Worm (Caenorhabditis elegans): Measurements from ENCODE around the gene ncx-8.

ncx-8 gene

ce11 chrV:4987097-4987496, at the start of gene ncx-8:
TSS of gene ncx-8 (minus strand) at chrV:4987197.
- TF ChIP-seq lin-13 (tag; optimal IDR thresholded peaks at IDR 0.05) (no peak), tbx-8 (GFP tag; optimal IDR thresholded peaks at IDR 0.05) (no peak), nhr-76 (tag; optimal IDR thresholded peaks at IDR 0.05) (no peak), lin-32 (GFP tag; optimal IDR thresholded peaks at IDR 0.05) (no peak), nhr-12 (tag; optimal IDR thresholded peaks at IDR 0.05) (no peak), pha-4 (tag; optimal IDR thresholded peaks at IDR 0.05) (no peak), sptf-1 (tag; optimal IDR thresholded peaks at IDR 0.05) (no peak), snpc-4 (tag; optimal IDR thresholded peaks at IDR 0.05) (no peak), ceh-83 (GFP tag; optimal IDR thresholded peaks at IDR 0.05) (no peak), elt-3 (tag; optimal IDR thresholded peaks at IDR 0.05) (no peak), ces-1 (GFP tag; optimal IDR thresholded peaks at IDR 0.05) (no peak), ceh-39 (tag; optimal IDR thresholded peaks at IDR 0.05) (no peak), blmp-1 (tag; optimal IDR thresholded peaks at IDR 0.05) (no peak)

- TF ChIP-seq ces-1 (GFP tag; optimal IDR thresholded peaks at IDR 0.05): no peak
- TF ChIP-seq nhr-237 (tag; optimal IDR thresholded peaks at IDR 0.05): no peak
- no peak for TF ChIP-seq mls-2 (tag; optimal IDR thresholded peaks at IDR 0.05)
- TF ChIP-seq mab-5 (tag; optimal IDR thresholded peaks at IDR 0.05): no peak
- TF ChIP-seq elt-1 (tag; optimal IDR thresholded peaks at IDR 0.05; ENCODE audit: borderline replicate concordance, insufficient read depth): no peak
- TF ChIP-seq unc-62 (GFP tag; optimal IDR thresholded peaks at IDR 0.05): no peak
- no peak for TF ChIP-seq nhr-28 (tag; optimal IDR thresholded peaks at IDR 0.05)
- no peak for TF ChIP-seq lsy-2 (tag; optimal IDR thresholded peaks at IDR 0.05)
- no peak for TF ChIP-seq nhr-2 (tag; optimal IDR thresholded peaks at IDR 0.05)
- no peak for TF ChIP-seq ceh-39 (tag; optimal IDR thresholded peaks at IDR 0.05)
- TF ChIP-seq ham-2 (GFP tag; optimal IDR thresholded peaks at IDR 0.05): no peak
- no peak for TF ChIP-seq snpc-4 (tag; optimal IDR thresholded peaks at IDR 0.05)
- TF ChIP-seq sem-2 (GFP tag; optimal IDR thresholded peaks at IDR 0.05): no peak
- TF ChIP-seq nhr-12 (tag; optimal IDR thresholded peaks at IDR 0.05): no peak
- TF ChIP-seq unc-39 (tag; optimal IDR thresholded peaks at IDR 0.05): no peak
- no peak for TF ChIP-seq blmp-1 (tag; optimal IDR thresholded peaks at IDR 0.05)
Observed at ce11 chrV:5036364-5036763, 49.4 kb upstream of the ncx-8 start, which contains the start of gene K11D12.7. TSS of gene K11D12.7 (minus strand) at chrV:5036464.

ce11 chrV:5035058-5035457, 48.1 kb upstream of the ncx-8 start, which contains the start of gene K11D12.6:
TSS of gene K11D12.6 (minus strand) at chrV:5035158.
- TF ChIP-seq lin-32 (GFP tag; optimal IDR thresholded peaks at IDR 0.05) (no peak), cnd-1 (tag; optimal IDR thresholded peaks at IDR 0.05) (no peak), ces-1 (GFP tag; optimal IDR thresholded peaks at IDR 0.05) (no peak), nhr-76 (tag; optimal IDR thresholded peaks at IDR 0.05) (no peak), nhr-12 (tag; optimal IDR thresholded peaks at IDR 0.05) (no peak), elt-3 (tag; optimal IDR thresholded peaks at IDR 0.05) (no peak), unc-120 (tag; optimal IDR thresholded peaks at IDR 0.05; ENCODE audit: poor library complexity, severe bottlenecking) (no peak), ztf-11 (tag; optimal IDR thresholded peaks at IDR 0.05) (no peak), M03D4.4 (tag; optimal IDR thresholded peaks at IDR 0.05) (no peak), flh-1 (GFP tag; optimal IDR thresholded peaks at IDR 0.05) (no peak), zip-8 (tag; optimal IDR thresholded peaks at IDR 0.05) (no peak), lsy-2 (tag; optimal IDR thresholded peaks at IDR 0.05) (no peak), pha-4 (tag; optimal IDR thresholded peaks at IDR 0.05) (no peak), mls-2 (tag; optimal IDR thresholded peaks at IDR 0.05) (no peak), sptf-1 (tag; optimal IDR thresholded peaks at IDR 0.05) (no peak), nhr-28 (tag; optimal IDR thresholded peaks at IDR 0.05) (no peak), mab-5 (tag; optimal IDR thresholded peaks at IDR 0.05) (no peak), ceh-39 (tag; optimal IDR thresholded peaks at IDR 0.05) (no peak)

ce11 chrV:5033099-5033498, 46.1 kb upstream of the ncx-8 start, which contains the start of gene K11D12.13:
TSS of gene K11D12.13 (plus strand) at chrV:5033399.
- no peak for TF ChIP-seq ceh-43 (GFP tag; optimal IDR thresholded peaks at IDR 0.05)
- no peak for TF ChIP-seq nhr-76 (tag; optimal IDR thresholded peaks at IDR 0.05)
- TF ChIP-seq mls-2 (tag; optimal IDR thresholded peaks at IDR 0.05): no peak
- no peak for TF ChIP-seq mab-5 (tag; optimal IDR thresholded peaks at IDR 0.05)
- TF ChIP-seq hlh-1 (tag; optimal IDR thresholded peaks at IDR 0.05): no peak
- TF ChIP-seq blmp-1 (tag; optimal IDR thresholded peaks at IDR 0.05): no peak
- no peak for TF ChIP-seq ceh-39 (tag; optimal IDR thresholded peaks at IDR 0.05)

ce11 chrV:5032176-5032575, 45.2 kb upstream of the ncx-8 start:
- TF ChIP-seq hlh-1 (tag; optimal IDR thresholded peaks at IDR 0.05) (peak; percentile 29), bed-3 (GFP tag; optimal IDR thresholded peaks at IDR 0.05) (no peak)

Data from whole organism, mixed stage, embryonic.